Fruit fly (Drosophila melanogaster) whole organism, embryonic: Measurements from ENCODE around the gene Uba5.
A peak's percentile ranks its signal among the peaks of the same experiment; 100 is the strongest.

Source experiments
- Asciz ChIP-seq: fragments of 200-800 bp; sonication (Bioruptor generic); optimal IDR thresholded peaks from 2 replicates; lab custom pipeline; 2017; ENCODE audit warnings: missing biosample characterization, mild to moderate bottlenecking, missing genetic modification characterization, missing genetic modification reagents
- Bgb ChIP-seq: fragments of 200-800 bp; sonication (Bioruptor generic); IDR thresholded peaks from 2 replicates; pipeline ENCODE4 v1.3.6; 2022; ENCODE audit warnings: missing biosample characterization, missing genetic modification characterization; ENCODE audit not compliant: partially characterized antibody
- CG10147 ChIP-seq: fragments of 200-800 bp; sonication (Bioruptor generic); optimal IDR thresholded peaks from 2 replicates; lab custom pipeline; 2019; ENCODE audit warnings: missing biosample characterization, mild to moderate bottlenecking, missing genetic modification characterization, moderate library complexity
- CG10267 ChIP-seq: fragments of 200-800 bp; sonication (Bioruptor generic); optimal IDR thresholded peaks from 2 replicates; lab custom pipeline; 2018; ENCODE audit warnings: missing biosample characterization, mild to moderate bottlenecking, missing genetic modification characterization, moderate library complexity
- CG10274 ChIP-seq: fragments of 200-800 bp; sonication (Bioruptor generic); optimal IDR thresholded peaks from 3 replicates; lab custom pipeline; 2017; ENCODE audit warnings: missing biosample characterization, mild to moderate bottlenecking, missing genetic modification characterization
- CG11398 ChIP-seq: fragments of 200-800 bp; sonication (Bioruptor generic); optimal IDR thresholded peaks from 2 replicates; lab custom pipeline; 2016; ENCODE audit warnings: missing biosample characterization, missing genetic modification characterization
- CG11560 ChIP-seq: fragments of 200-800 bp; sonication (Bioruptor generic); IDR thresholded peaks from 3 replicates; pipeline ENCODE4 v1.3.6; 2022; ENCODE audit warnings: missing biosample characterization, missing genetic modification characterization
- CG12155 ChIP-seq: fragments of 200-800 bp; sonication (Bioruptor generic); optimal IDR thresholded peaks from 3 replicates; lab custom pipeline; 2016; ENCODE audit warnings: missing biosample characterization, missing genetic modification characterization
- CG13624 ChIP-seq: fragments of 200-800 bp; sonication (Bioruptor generic); optimal IDR thresholded peaks from 2 replicates; lab custom pipeline; 2016; ENCODE audit warnings: missing biosample characterization, missing genetic modification characterization
- CG14965 ChIP-seq: fragments of 200-800 bp; sonication (Bioruptor generic); optimal IDR thresholded peaks from 2 replicates; lab custom pipeline; 2016; ENCODE audit warnings: missing biosample characterization, missing genetic modification characterization, borderline replicate concordance
- CG15011 ChIP-seq: fragments of 200-800 bp; sonication (Bioruptor generic); optimal IDR thresholded peaks from 3 replicates; lab custom pipeline; 2018; ENCODE audit warnings: missing biosample characterization, mild to moderate bottlenecking, missing genetic modification characterization
- CG15073 ChIP-seq: fragments of 200-800 bp; sonication (Bioruptor generic); optimal IDR thresholded peaks from 2 replicates; lab custom pipeline; 2016; ENCODE audit warnings: missing biosample characterization, missing genetic modification characterization
- CG15601 ChIP-seq: fragments of 200-800 bp; sonication (Bioruptor generic); optimal IDR thresholded peaks from 3 replicates; lab custom pipeline; 2019; ENCODE audit warnings: missing biosample characterization, mild to moderate bottlenecking, missing genetic modification characterization, moderate library complexity
- CG17385 ChIP-seq: fragments of 200-800 bp; sonication (Bioruptor generic); optimal IDR thresholded peaks from 3 replicates; lab custom pipeline; 2018; ENCODE audit warnings: missing biosample characterization, mild to moderate bottlenecking, missing genetic modification characterization
- CG17829 ChIP-seq: fragments of 200-800 bp; optimal IDR thresholded peaks from 2 replicates; lab custom pipeline; 2019; ENCODE audit warnings: missing biosample characterization, mild to moderate bottlenecking, missing genetic modification characterization, moderate library complexity
- CG2199 ChIP-seq: fragments of 200-800 bp; sonication (Bioruptor generic); IDR thresholded peaks from 3 replicates; pipeline ENCODE4 v1.3.6; 2022; ENCODE audit warnings: missing biosample characterization, missing genetic modification characterization
- CG2678 ChIP-seq: fragments of 200-800 bp; sonication (Bioruptor generic); optimal IDR thresholded peaks from 3 replicates; lab custom pipeline; 2019; ENCODE audit warnings: missing biosample characterization, mild to moderate bottlenecking, missing genetic modification characterization, moderate library complexity
- CG31224 ChIP-seq: fragments of 200-800 bp; sonication (Bioruptor generic); IDR thresholded peaks from 2 replicates; pipeline ENCODE4 v1.3.6; 2022; ENCODE audit warnings: missing biosample characterization, missing genetic modification characterization
- CG3281 ChIP-seq: fragments of 200-800 bp; sonication (Bioruptor generic); optimal IDR thresholded peaks from 3 replicates; lab custom pipeline; 2017; ENCODE audit warnings: missing biosample characterization, mild to moderate bottlenecking, missing genetic modification characterization
- CG3726 ChIP-seq: fragments of 200-800 bp; sonication (Bioruptor generic); IDR thresholded peaks from 3 replicates; pipeline ENCODE4, ENCODE4 v1.3.6; 2022; ENCODE audit warnings: missing biosample characterization, missing genetic modification characterization
- CG4360 ChIP-seq: fragments of 200-800 bp; sonication (Bioruptor generic); IDR thresholded peaks from 2 replicates; pipeline ENCODE4 v1.3.6; 2022; ENCODE audit warnings: missing biosample characterization, missing genetic modification characterization
- CG9932 ChIP-seq: fragments of 200-800 bp; sonication (Bioruptor generic); IDR thresholded peaks from 2 replicates; pipeline ENCODE4 v1.3.6; 2022; ENCODE audit warnings: missing biosample characterization, missing genetic modification characterization
- Fer2 ChIP-seq: fragments of 200-800 bp; sonication (Bioruptor generic); optimal IDR thresholded peaks from 2 replicates; lab custom pipeline; 2018; ENCODE audit warnings: missing biosample characterization, mild to moderate bottlenecking, missing genetic modification characterization, moderate library complexity
- HLH4C ChIP-seq: fragments of 200-800 bp; sonication (Bioruptor generic); IDR thresholded peaks from 3 replicates; pipeline ENCODE4 v1.3.6; 2022; ENCODE audit warnings: missing biosample characterization, missing genetic modification characterization; ENCODE audit not compliant: partially characterized antibody
- HLHmδ ChIP-seq: fragments of 200-800 bp; sonication (Bioruptor generic); optimal IDR thresholded peaks from 2 replicates; lab custom pipeline; 2018; ENCODE audit warnings: missing biosample characterization, mild to moderate bottlenecking, missing genetic modification characterization, moderate library complexity
- Hmx ChIP-seq: fragments of 200-800 bp; sonication (Bioruptor generic); optimal IDR thresholded peaks from 2 replicates; lab custom pipeline; 2016; ENCODE audit warnings: missing biosample characterization, missing genetic modification characterization
- Kr ChIP-seq: fragments of 200-800 bp; sonication (Bioruptor generic); optimal IDR thresholded peaks from 2 replicates; lab custom pipeline; 2017; ENCODE audit warnings: missing biosample characterization, mild to moderate bottlenecking, missing genetic modification characterization
- NC2α ChIP-seq: fragments of 200-800 bp; sonication (Bioruptor generic); optimal IDR thresholded peaks from 2 replicates; lab custom pipeline; 2016; ENCODE audit warnings: missing biosample characterization, missing genetic modification characterization
- Rx ChIP-seq: fragments of 200-800 bp; sonication (Bioruptor generic); IDR thresholded peaks from 2 replicates; pipeline ENCODE4 v1.3.6; 2022; ENCODE audit warnings: missing biosample characterization, missing genetic modification characterization
- Scr ChIP-seq: fragments of 200-800 bp; sonication (Bioruptor generic); IDR thresholded peaks from 2 replicates; pipeline ENCODE4 v1.3.6; 2022; ENCODE audit warnings: missing biosample characterization, missing genetic modification characterization; ENCODE audit not compliant: partially characterized antibody
- Sin3A ChIP-seq: fragments of >200 bp; optimal IDR thresholded peaks from 2 replicates; lab custom pipeline; 2018
- ac ChIP-seq: fragments of 200-800 bp; sonication (Bioruptor generic); optimal IDR thresholded peaks from 3 replicates; lab custom pipeline; 2017; ENCODE audit warnings: missing biosample characterization, mild to moderate bottlenecking, missing genetic modification characterization
- al ChIP-seq: fragments of 200-800 bp; sonication (Bioruptor generic); IDR thresholded peaks from 2 replicates; pipeline ENCODE4 v1.3.6; 2022; ENCODE audit warnings: missing biosample characterization, missing genetic modification characterization
- ase ChIP-seq: fragments of 200-800 bp; sonication (Bioruptor generic); IDR thresholded peaks from 3 replicates; pipeline ENCODE4 v1.3.6; 2022; ENCODE audit warnings: missing biosample characterization, missing genetic modification characterization
- chinmo ChIP-seq: fragments of 200-800 bp; sonication (Bioruptor generic); IDR thresholded peaks from 4 replicates; pipeline ENCODE4 v1.3.6; 2022; ENCODE audit warnings: missing biosample characterization, missing genetic modification characterization; ENCODE audit not compliant: partially characterized antibody
- chm ChIP-seq: fragments of 200-800 bp; sonication (Bioruptor generic); IDR thresholded peaks from 2 replicates; pipeline ENCODE4 v1.3.6; 2022; ENCODE audit warnings: missing biosample characterization, missing genetic modification characterization
- esg ChIP-seq: fragments of 200-800 bp; sonication (Bioruptor generic); conservative IDR thresholded peaks from 2 replicates; pipeline ENCODE4 v1.3.6; 2022; ENCODE audit warnings: missing biosample characterization, missing genetic modification characterization
- ftz-f1 ChIP-seq: fragments of 200-800 bp; sonication (Bioruptor generic); optimal IDR thresholded peaks from 2 replicates; lab custom pipeline; 2016; ENCODE audit warnings: missing biosample characterization, missing genetic modification characterization
- fu2 ChIP-seq: fragments of 200-800 bp; sonication (Bioruptor generic); optimal IDR thresholded peaks from 2 replicates; lab custom pipeline; 2016; ENCODE audit warnings: missing biosample characterization, missing genetic modification characterization
- h ChIP-seq: fragments of >200 bp; optimal IDR thresholded peaks from 2 replicates; lab custom pipeline; 2017
- hb ChIP-seq: fragments of 200-800 bp; sonication (Bioruptor generic); IDR thresholded peaks from 3 replicates; pipeline ENCODE4 v1.3.6; 2022; ENCODE audit warnings: missing biosample characterization, missing genetic modification characterization; ENCODE audit not compliant: partially characterized antibody
- ind ChIP-seq: fragments of 200-800 bp; sonication (Bioruptor generic); optimal IDR thresholded peaks from 3 replicates; lab custom pipeline; 2016; ENCODE audit warnings: missing biosample characterization, missing genetic modification characterization
- repo ChIP-seq: fragments of 200-800 bp; sonication (Bioruptor generic); optimal IDR thresholded peaks from 2 replicates; lab custom pipeline; 2016; ENCODE audit warnings: missing biosample characterization, missing genetic modification characterization
- salm ChIP-seq: fragments of 200-800 bp; sonication (Bioruptor generic); optimal IDR thresholded peaks from 2 replicates; lab custom pipeline; 2018; ENCODE audit warnings: missing biosample characterization, mild to moderate bottlenecking, missing genetic modification characterization
- seq ChIP-seq: fragments of 200-800 bp; sonication (Bioruptor generic); IDR thresholded peaks from 2 replicates; pipeline ENCODE4 v1.3.6; 2022; ENCODE audit warnings: missing biosample characterization, missing genetic modification characterization
- sim ChIP-seq: fragments of 200-800 bp; sonication (Bioruptor generic); IDR thresholded peaks from 2 replicates; pipeline ENCODE4 v1.3.6; 2022; ENCODE audit warnings: missing biosample characterization, missing genetic modification characterization
- slbo ChIP-seq: fragments of 200-800 bp; sonication (Bioruptor generic); IDR thresholded peaks from 2 replicates; pipeline ENCODE4 v1.3.6; 2022; ENCODE audit warnings: missing biosample characterization, missing genetic modification characterization
- sob ChIP-seq: fragments of 200-800 bp; sonication (Bioruptor generic); IDR thresholded peaks from 2 replicates; pipeline ENCODE4 v1.3.6; 2022; ENCODE audit warnings: missing biosample characterization, missing genetic modification characterization
- stwl ChIP-seq: fragments of 200-800 bp; sonication (Bioruptor generic); optimal IDR thresholded peaks from 3 replicates; lab custom pipeline; 2018; ENCODE audit warnings: missing biosample characterization, mild to moderate bottlenecking, missing genetic modification characterization, moderate library complexity
- wek ChIP-seq: fragments of 200-800 bp; sonication (Bioruptor generic); optimal IDR thresholded peaks from 3 replicates; lab custom pipeline; 2018; ENCODE audit warnings: missing biosample characterization, mild to moderate bottlenecking, missing genetic modification characterization, moderate library complexity
- wor ChIP-seq: fragments of 200-800 bp; sonication (Bioruptor generic); IDR thresholded peaks from 2 replicates; pipeline ENCODE4 v1.3.6; 2022; ENCODE audit warnings: missing biosample characterization, missing genetic modification characterization

Uba5 gene

dm6 chrX:11446792-11447405 is 36.4 kb upstream of the Uba5 start (continued):
- TF ChIP-seq CG11560 (tag; lab: Robert Waterston, UW) (peak; percentile 69; the same call in 2 of the 3 replicates), Asciz (GFP tag; lab: Kevin White, UChicago) (no peak), CG11398 (peak; percentile 44), CG3281 (GFP tag; lab: Kevin White, UChicago) (peak; percentile 86), chm (peak; percentile 73), al (GFP tag; lab: Robert Waterston, UW) (peak; percentile 87), repo (GFP tag; lab: Kevin White, UChicago) (peak; percentile 4), CG3726 (GFP tag; lab: Robert Waterston, UW) (peak; percentile 59; the same call in 1 of the 3 replicates), Hmx (no peak), CG12155 (peak; percentile 85), ind (GFP tag; lab: Kevin White, UChicago) (peak; percentile 89), CG13624 (peak; percentile 90), Kr (no peak), h (lab: Kevin White, UChicago) (no peak), Scr (GFP tag; lab: Robert Waterston, UW) (no peak), CG14965 (GFP tag; lab: Kevin White, UChicago) (no peak), CG9932 (peak; percentile 95), slbo (GFP tag; lab: Robert Waterston, UW) (peak; percentile 96), fu2 (GFP tag; lab: Kevin White, UChicago) (peak; percentile 87), stwl (tag; lab: Kevin White, UChicago) (no peak), CG15601 (no peak), CG17829 (tag; lab: Kevin White, UChicago) (peak; percentile 2), ac (no peak), ase (GFP tag; lab: Robert Waterston, UW) (no peak; the same call in 2 of the 3 replicates), wek (no peak), Sin3A (no peak), NC2α (GFP tag; lab: Kevin White, UChicago) (peak; percentile 33), HLHmδ (GFP tag; lab: Kevin White, UChicago) (no peak), wor (no peak), salm (no peak), ftz-f1 (GFP tag; lab: Kevin White, UChicago) (peak; percentile 48), CG2199 (GFP tag; lab: Robert Waterston, UW) (no peak), CG10267 (tag; lab: Kevin White, UChicago) (peak; percentile 12), CG10147 (GFP tag; lab: Kevin White, UChicago) (peak; percentile 69), sim (GFP tag; lab: Robert Waterston, UW) (no peak), CG10274 (GFP tag; lab: Kevin White, UChicago) (peak; percentile 67), sob (peak; percentile 89), CG4360 (peak; percentile 50; the same call in 1 of the 2 replicates), Fer2 (peak; percentile 69), seq (GFP tag; lab: Robert Waterston, UW) (peak; percentile 66), Rx (GFP tag; lab: Robert Waterston, UW) (peak; percentile 62), Bgb (GFP tag; lab: Robert Waterston, UW) (no peak), CG15073 (GFP tag; lab: Kevin White, UChicago) (no peak), esg (GFP tag; lab: Robert Waterston, UW) (peak; percentile 77), chinmo (0 out of 4 replicates have a peak, but pooled peaks have one; percentile 57), CG15011 (peak; percentile 23), CG17385 (peak; percentile 50), HLH4C (no peak), hb (no peak), CG2678 (peak; percentile 87), CG31224 (GFP tag; lab: Robert Waterston, UW) (peak; percentile 85)
